Worm (Caenorhabditis elegans) whole organism, late embryonic: Measurements from ENCODE around the gene unc-103.
A peak's percentile ranks its signal among the peaks of the same experiment; 100 is the strongest.

Source experiments
- C08G9.2 ChIP-seq: sonication (generic microtip); optimal IDR thresholded peaks from 2 replicates; lab custom pipeline; 2016; ENCODE audit warnings: mild to moderate bottlenecking, missing genetic modification characterization, moderate library complexity, missing compliant biosample characterization
- C38D4.7 ChIP-seq: fragments of 200-800 bp; sonication (Bioruptor generic); optimal IDR thresholded peaks from 2 replicates; lab custom pipeline; 2018; ENCODE audit warnings: mild to moderate bottlenecking, missing genetic modification characterization, moderate library complexity, missing compliant biosample characterization
- F13H6.1 ChIP-seq: sonication (generic microtip); optimal IDR thresholded peaks from 2 replicates; lab custom pipeline; 2016; ENCODE audit warnings: missing genetic modification characterization, missing compliant biosample characterization
- Y22D7AL.16 ChIP-seq: sonication (generic microtip); optimal IDR thresholded peaks from 2 replicates; lab custom pipeline; 2016; ENCODE audit warnings: missing genetic modification characterization, missing compliant biosample characterization
- ceh-18 ChIP-seq: sonication (generic microtip); optimal IDR thresholded peaks from 2 replicates; lab custom pipeline; 2016; ENCODE audit warnings: missing genetic modification characterization, missing compliant biosample characterization
- ceh-19 ChIP-seq: fragments of 200-800 bp; sonication (Bioruptor generic); optimal IDR thresholded peaks from 2 replicates; lab custom pipeline; 2018; ENCODE audit warnings: mild to moderate bottlenecking, missing genetic modification characterization, missing compliant biosample characterization
- ceh-2 ChIP-seq: sonication (generic microtip); optimal IDR thresholded peaks from 2 replicates; lab custom pipeline; 2016; ENCODE audit warnings: missing genotype, missing genetic modification characterization, missing compliant biosample characterization
- ceh-22 ChIP-seq: sonication (generic microtip); optimal IDR thresholded peaks from 2 replicates; lab custom pipeline; 2017; ENCODE audit warnings: missing biosample characterization, missing genetic modification characterization
- ceh-24 ChIP-seq: sonication (generic microtip); optimal IDR thresholded peaks from 2 replicates; lab custom pipeline; 2016; ENCODE audit warnings: mild to moderate bottlenecking, missing genetic modification characterization, missing compliant biosample characterization
- ceh-30 ChIP-seq: fragments of 150-350 bp; optimal IDR thresholded peaks from 2 replicates; lab custom pipeline; 2014; ENCODE audit warnings: missing biosample characterization, missing genetic modification characterization
- ceh-31 ChIP-seq: sonication (generic microtip); optimal IDR thresholded peaks from 2 replicates; lab custom pipeline; 2016; ENCODE audit warnings: missing genetic modification characterization, missing compliant biosample characterization
- ceh-45 ChIP-seq: fragments of 200-800 bp; sonication (Bioruptor generic); IDR thresholded peaks from 2 replicates; pipeline ENCODE4 v1.3.6; 2022; ENCODE audit warnings: missing genetic modification reagents, missing genetic modification characterization, missing compliant biosample characterization
- ceh-48 ChIP-seq: sonication (generic microtip); optimal IDR thresholded peaks from 2 replicates; lab custom pipeline; 2016; ENCODE audit warnings: missing genetic modification characterization, inconsistent platforms, missing compliant biosample characterization
- ceh-6 ChIP-seq: fragments of 200-800 bp; sonication (Bioruptor generic); optimal IDR thresholded peaks from 2 replicates; lab custom pipeline; 2018; ENCODE audit warnings: mild to moderate bottlenecking, missing genetic modification characterization, missing compliant biosample characterization
- ceh-9 ChIP-seq: sonication (generic microtip); optimal IDR thresholded peaks from 2 replicates; lab custom pipeline; 2016; ENCODE audit warnings: mild to moderate bottlenecking, missing genetic modification characterization, inconsistent platforms, missing compliant biosample characterization
- che-1 ChIP-seq: sonication (generic microtip); optimal IDR thresholded peaks from 2 replicates; lab custom pipeline; 2016; ENCODE audit warnings: mild to moderate bottlenecking, missing genetic modification characterization, missing compliant biosample characterization
- dmd-4 ChIP-seq: sonication (generic microtip); optimal IDR thresholded peaks from 2 replicates; lab custom pipeline; 2016; ENCODE audit warnings: borderline replicate concordance, missing genetic modification characterization, missing compliant biosample characterization
- dve-1 ChIP-seq: sonication (generic microtip); optimal IDR thresholded peaks from 2 replicates; lab custom pipeline; 2017; ENCODE audit warnings: antibody characterized with exemption, mild to moderate bottlenecking, missing genetic modification characterization, missing compliant biosample characterization
- elt-2 ChIP-seq: sonication (generic microtip); optimal IDR thresholded peaks from 2 replicates; lab custom pipeline; 2016; ENCODE audit warnings: missing genetic modification reagents, missing genetic modification characterization, missing compliant biosample characterization
- eyg-1 ChIP-seq: sonication (generic microtip); optimal IDR thresholded peaks from 2 replicates; lab custom pipeline; 2016; ENCODE audit warnings: missing genotype, missing genetic modification characterization, missing compliant biosample characterization
- fax-1 ChIP-seq: sonication (generic microtip); optimal IDR thresholded peaks from 2 replicates; lab custom pipeline; 2016; ENCODE audit warnings: missing genotype, missing genetic modification characterization, missing compliant biosample characterization
- fkh-10 ChIP-seq: fragments of 150-350 bp; optimal IDR thresholded peaks from 2 replicates; lab custom pipeline; 2014; ENCODE audit warnings: missing biosample characterization, missing genetic modification reagents, missing genetic modification characterization
- hlh-30 ChIP-seq: sonication (generic microtip); optimal IDR thresholded peaks from 2 replicates; lab custom pipeline; 2017; ENCODE audit warnings: antibody characterized with exemption, missing genetic modification characterization, missing compliant biosample characterization; ENCODE audit not compliant: insufficient read depth
- lim-6 ChIP-seq: sonication (generic microtip); optimal IDR thresholded peaks from 2 replicates; lab custom pipeline; 2016; ENCODE audit warnings: missing genetic modification characterization, missing compliant biosample characterization
- npax-4 ChIP-seq: sonication (generic microtip); optimal IDR thresholded peaks from 2 replicates; lab custom pipeline; 2016; ENCODE audit warnings: missing genetic modification characterization, missing compliant biosample characterization
- pat-9 ChIP-seq: fragments of 200-800 bp; sonication (Bioruptor generic); optimal IDR thresholded peaks from 2 replicates; lab custom pipeline; 2018; ENCODE audit warnings: mild to moderate bottlenecking, missing genetic modification characterization, moderate library complexity, missing compliant biosample characterization
- pha-2 ChIP-seq: sonication (generic microtip); optimal IDR thresholded peaks from 2 replicates; lab custom pipeline; 2017; ENCODE audit warnings: mild to moderate bottlenecking, missing genetic modification characterization, missing compliant biosample characterization
- pros-1 ChIP-seq: fragments of 150-350 bp; optimal IDR thresholded peaks from 2 replicates; lab custom pipeline; 2014; ENCODE audit warnings: missing biosample characterization, missing genetic modification reagents, missing genetic modification characterization
- rnt-1 ChIP-seq: sonication (generic microtip); optimal IDR thresholded peaks from 2 replicates; lab custom pipeline; 2016; ENCODE audit warnings: missing genetic modification characterization, missing compliant biosample characterization
- sdc-2 ChIP-seq: sonication (generic microtip); optimal IDR thresholded peaks from 2 replicates; lab custom pipeline; 2016; ENCODE audit warnings: missing genotype, missing genetic modification characterization, missing compliant biosample characterization
- sox-2 ChIP-seq: fragments of 200-800 bp; sonication (Bioruptor generic); IDR thresholded peaks from 2 replicates; pipeline ENCODE4 v1.3.6; 2022; ENCODE audit warnings: missing genetic modification reagents, missing genetic modification characterization, missing compliant biosample characterization
- tbx-7 ChIP-seq: sonication (generic microtip); optimal IDR thresholded peaks from 2 replicates; lab custom pipeline; 2016; ENCODE audit warnings: missing genotype, missing genetic modification characterization, missing compliant biosample characterization
- ttx-3 ChIP-seq: sonication (generic microtip); optimal IDR thresholded peaks from 2 replicates; lab custom pipeline; 2016; ENCODE audit warnings: missing genetic modification reagents, missing genetic modification characterization, missing compliant biosample characterization
- unc-42 ChIP-seq: sonication (generic microtip); optimal IDR thresholded peaks from 2 replicates; lab custom pipeline; 2016; ENCODE audit warnings: missing genotype, missing genetic modification characterization, missing compliant biosample characterization
- unc-55 ChIP-seq: sonication (generic microtip); optimal IDR thresholded peaks from 2 replicates; lab custom pipeline; 2017; ENCODE audit warnings: missing biosample characterization, missing genetic modification reagents, missing genetic modification characterization
- unc-86 ChIP-seq: sonication (generic microtip); optimal IDR thresholded peaks from 2 replicates; lab custom pipeline; 2016; ENCODE audit warnings: missing genetic modification characterization, missing compliant biosample characterization
- zip-5 ChIP-seq: sonication (generic microtip); optimal IDR thresholded peaks from 2 replicates; lab custom pipeline; 2016; ENCODE audit warnings: missing genetic modification characterization, missing compliant biosample characterization

The unc-103 gene

ce11 chrIII:4098107-4098620 lies 17.0 kb upstream of the unc-103 start, which contains the start of gene rei-1:
Gene rei-1, minus strand, starts transcription at chrIII:4098190.
- TF ChIP-seq ceh-18: no peak
- no peak for TF ChIP-seq Y22D7AL.16 (tag; lab: Kevin White, UChicago)
- no peak for TF ChIP-seq ceh-30
- no peak for TF ChIP-seq ttx-3 (tag; lab: Kevin White, UChicago)
- TF ChIP-seq pros-1 (tag; lab: Kevin White, UChicago): no peak
- TF ChIP-seq pat-9 (tag; lab: Kevin White, UChicago): no peak
- TF ChIP-seq unc-42: no peak
- TF ChIP-seq dmd-4: no peak
- TF ChIP-seq ceh-48 (tag; lab: Kevin White, UChicago): no peak
- no peak for TF ChIP-seq pha-2 (tag; lab: Kevin White, UChicago)
- TF ChIP-seq rnt-1 (tag; lab: Kevin White, UChicago): no peak
- TF ChIP-seq C08G9.2 (tag; lab: Kevin White, UChicago): no peak
- TF ChIP-seq ceh-9 (tag; lab: Kevin White, UChicago): no peak
- TF ChIP-seq fkh-10: no peak
- TF ChIP-seq, all 69 proteins: peak for 0

DNA sequence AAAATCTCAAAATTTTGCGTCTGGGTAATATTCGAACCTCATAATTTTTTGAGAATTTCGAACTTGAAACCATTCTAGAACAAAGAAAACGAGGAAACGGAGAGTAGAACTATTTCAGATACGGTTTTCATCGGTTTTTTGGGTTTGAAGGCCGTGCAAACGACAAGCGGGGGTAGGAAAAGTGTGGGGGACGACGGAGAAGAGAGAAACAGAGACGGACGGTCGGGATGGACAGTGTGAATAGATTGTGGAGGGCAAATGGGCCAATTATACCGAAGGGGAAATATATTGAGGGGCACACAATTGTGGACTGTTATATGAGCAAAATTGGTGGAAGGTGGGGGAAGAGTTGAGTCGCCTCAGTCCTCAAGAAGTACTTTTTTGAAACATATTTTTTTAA lies 16.4 kb upstream of the unc-103 start:
- no peak for TF ChIP-seq ceh-31 (tag; lab: Kevin White, UChicago)
- TF ChIP-seq C38D4.7 (GFP tag; lab: Kevin White, UChicago): no peak
- no peak for TF ChIP-seq ceh-6 (GFP tag; lab: Kevin White, UChicago)
- TF ChIP-seq, all 69 proteins: peak for 0

ce11 chrIII:4099884-4100596 lies 15.1 kb upstream of the unc-103 start:
- TF ChIP-seq unc-55 (peak; percentile 72), hlh-30 (tag; lab: Kevin White, UChicago) (peak; percentile 13), ceh-18 (peak; percentile 18), ceh-24 (tag; lab: Kevin White, UChicago) (no peak), ceh-2 (tag; lab: Kevin White, UChicago) (no peak), dve-1 (peak; percentile 60)

ce11 chrIII:4101016-4101415 lies 14.2 kb upstream of the unc-103 start:
- no peak for TF ChIP-seq ceh-45
- no peak for TF ChIP-seq eyg-1 (tag; lab: Kevin White, UChicago)
- no peak for TF ChIP-seq unc-86 (tag; lab: Kevin White, UChicago)
- TF ChIP-seq npax-4 (tag; lab: Kevin White, UChicago): no peak
- TF ChIP-seq elt-2 (tag; lab: Kevin White, UChicago): no peak
- TF ChIP-seq sox-2 (GFP tag; lab: Robert Waterston, UW): no peak
- TF ChIP-seq fax-1 (tag; lab: Kevin White, UChicago): no peak
- TF ChIP-seq che-1 (tag; lab: Kevin White, UChicago): no peak
- TF ChIP-seq pat-9 (tag; lab: Kevin White, UChicago): no peak
- no peak for TF ChIP-seq zip-5 (tag; lab: Kevin White, UChicago)
- no peak for TF ChIP-seq F13H6.1
- no peak for TF ChIP-seq ceh-22
- TF ChIP-seq lim-6 (tag; lab: Kevin White, UChicago): no peak
- TF ChIP-seq ceh-19 (GFP tag; lab: Kevin White, UChicago): no peak
- no peak for TF ChIP-seq sdc-2 (tag; lab: Kevin White, UChicago)
- no peak for TF ChIP-seq dmd-4
- no peak for TF ChIP-seq tbx-7 (tag; lab: Kevin White, UChicago)
